Fruit fly (Drosophila melanogaster) whole organism, adult: ENCODE data around the gene CG9444.
"Not testable (repeated sequence)": the region's sequence is repeated elsewhere in the genome, so short reads cannot be mapped to it uniquely, and the experiment has no call there.

Experiments
- CG11617 ChIP-seq: fragments of 200-800 bp; sonication (Bioruptor generic); optimal IDR thresholded peaks from 2 replicates; lab custom pipeline; 2017; ENCODE audit warnings: mild to moderate bottlenecking, missing biosample characterization, missing genetic modification reagents, missing genetic modification characterization
- CG12768 ChIP-seq: fragments of 200-800 bp; sonication (Bioruptor generic); optimal IDR thresholded peaks from 2 replicates; lab custom pipeline; 2017; ENCODE audit warnings: missing biosample characterization, missing genetic modification characterization, mild to moderate bottlenecking, moderate library complexity, missing genetic modification reagents
- CG14711 ChIP-seq: fragments of 200-800 bp; sonication (Bioruptor generic); optimal IDR thresholded peaks from 2 replicates; lab custom pipeline; 2018; ENCODE audit warnings: missing biosample characterization, mild to moderate bottlenecking, missing genetic modification characterization, moderate library complexity
- CG1620 ChIP-seq: fragments of 200-800 bp; sonication (Bioruptor generic); optimal IDR thresholded peaks from 2 replicates; lab custom pipeline; 2016; ENCODE audit warnings: missing biosample characterization, missing genetic modification characterization
- CG33017 ChIP-seq: fragments of 200-800 bp; sonication (Bioruptor generic); optimal IDR thresholded peaks from 2 replicates; lab custom pipeline; 2018; ENCODE audit warnings: missing biosample characterization, mild to moderate bottlenecking, missing genetic modification characterization, moderate library complexity
- CG5204 ChIP-seq: fragments of 200-800 bp; sonication (Bioruptor generic); optimal IDR thresholded peaks from 2 replicates; lab custom pipeline; 2016; ENCODE audit warnings: missing biosample characterization, missing genetic modification characterization
- CG7045 ChIP-seq: fragments of 200-800 bp; sonication (Bioruptor generic); optimal IDR thresholded peaks from 2 replicates; lab custom pipeline; 2017; ENCODE audit warnings: missing biosample characterization, mild to moderate bottlenecking, missing genetic modification characterization
- CG7101 ChIP-seq: fragments of 200-800 bp; sonication (Bioruptor generic); optimal IDR thresholded peaks from 2 replicates; lab custom pipeline; 2018; ENCODE audit warnings: missing biosample characterization, mild to moderate bottlenecking, missing genetic modification characterization, moderate library complexity
- Clk ChIP-seq: fragments of 200-800 bp; sonication (Bioruptor generic); optimal IDR thresholded peaks from 2 replicates; lab custom pipeline; 2017; ENCODE audit warnings: missing biosample characterization, missing genetic modification characterization
- Crg-1 ChIP-seq: fragments of 200-800 bp; sonication (Bioruptor generic); optimal IDR thresholded peaks from 2 replicates; lab custom pipeline; 2016; ENCODE audit warnings: missing biosample characterization, missing genetic modification characterization
- Hr96 ChIP-seq: fragments of 200-800 bp; sonication (Bioruptor generic); optimal IDR thresholded peaks from 2 replicates; lab custom pipeline; 2016; ENCODE audit warnings: missing biosample characterization, missing genetic modification characterization
- Mnt ChIP-seq: fragments of 200-800 bp; sonication (Bioruptor generic); optimal IDR thresholded peaks from 2 replicates; lab custom pipeline; 2016; ENCODE audit warnings: missing biosample characterization, mild to moderate bottlenecking, missing genetic modification characterization
- bab1 ChIP-seq: fragments of 200-800 bp; sonication (Bioruptor generic); optimal IDR thresholded peaks from 3 replicates; lab custom pipeline; 2019; ENCODE audit warnings: missing biosample characterization, mild to moderate bottlenecking, missing genetic modification characterization, moderate library complexity
- cic ChIP-seq: fragments of 200-800 bp; sonication (Bioruptor generic); optimal IDR thresholded peaks from 2 replicates; lab custom pipeline; 2017; ENCODE audit warnings: missing biosample characterization, mild to moderate bottlenecking, missing genetic modification characterization, moderate library complexity
- cnc ChIP-seq, 2 experiments: fragments of >200 bp; optimal IDR thresholded peaks; 2 replicates each; lab custom pipeline; 2017
- kay ChIP-seq: fragments of 200-800 bp; sonication (Bioruptor generic); peaks from one replicate; lab custom pipeline; 2016; ENCODE audit warnings: missing biosample characterization, missing genetic modification characterization, borderline replicate concordance
- ovo ChIP-seq: fragments of 200-800 bp; sonication (Bioruptor generic); optimal IDR thresholded peaks from 2 replicates; lab custom pipeline; 2016; ENCODE audit warnings: missing biosample characterization, missing genetic modification characterization
- pad ChIP-seq: fragments of 200-800 bp; sonication (Bioruptor generic); optimal IDR thresholded peaks from 3 replicates; lab custom pipeline; 2017; ENCODE audit warnings: missing biosample characterization, missing genetic modification characterization, mild to moderate bottlenecking, moderate library complexity, missing genetic modification reagents
- tj ChIP-seq: fragments of 200-800 bp; sonication (Bioruptor generic); optimal IDR thresholded peaks from 3 replicates; lab custom pipeline; 2017; ENCODE audit warnings: missing biosample characterization, mild to moderate bottlenecking, missing genetic modification characterization, moderate library complexity
- toe ChIP-seq: fragments of 200-800 bp; sonication (Bioruptor generic); optimal IDR thresholded peaks from 2 replicates; lab custom pipeline; 2016; ENCODE audit warnings: missing biosample characterization, missing genetic modification characterization

The CG9444 gene

dm6 chr3R:9701148-9701703, 17.2 kb upstream of the CG9444 start:
- TF ChIP-seq CG12768 (GFP tag; lab: Kevin White, UChicago) (peak; percentile 45), cic (GFP tag; lab: Kevin White, UChicago) (peak; percentile 33), CG1620 (peak; percentile 10), CG33017 (tag; lab: Kevin White, UChicago) (no peak), Clk (GFP tag; lab: Kevin White, UChicago) (no peak), Crg-1 (GFP tag; lab: Kevin White, UChicago) (no peak), toe (GFP tag; lab: Kevin White, UChicago) (no peak), CG7101 (tag; lab: Kevin White, UChicago) (no peak)

- no peak for TF ChIP-seq toe (GFP tag; lab: Kevin White, UChicago)
- TF ChIP-seq kay (GFP tag; lab: Kevin White, UChicago): no peak
- TF ChIP-seq CG7045: no peak
- no peak for TF ChIP-seq pad (GFP tag; lab: Kevin White, UChicago)
- no peak for TF ChIP-seq bab1 (GFP tag; lab: Kevin White, UChicago)
- no peak for TF ChIP-seq Crg-1 (GFP tag; lab: Kevin White, UChicago)
- no peak for TF ChIP-seq CG12768 (GFP tag; lab: Kevin White, UChicago)
- no peak for TF ChIP-seq cnc (optimal IDR thresholded peaks at IDR 0.05; lab: Kevin White, UChicago)
- no peak for TF ChIP-seq CG5204 (GFP tag; lab: Kevin White, UChicago)
- no peak for TF ChIP-seq CG11617 (GFP tag; lab: Kevin White, UChicago)
- TF ChIP-seq Mnt (GFP tag; lab: Kevin White, UChicago): no peak
- TF ChIP-seq tj (GFP tag; lab: Kevin White, UChicago): no peak
- no peak for TF ChIP-seq CG7101 (tag; lab: Kevin White, UChicago)
- TF ChIP-seq cic (GFP tag; lab: Kevin White, UChicago): no peak
- no peak for TF ChIP-seq CG33017 (tag; lab: Kevin White, UChicago)
- TF ChIP-seq CG1620: no peak
- no peak for TF ChIP-seq Clk (GFP tag; lab: Kevin White, UChicago)
- TF ChIP-seq CG14711: no peak
These were observed 16.4 kb upstream of the CG9444 start for dm6 chr3R:9700513-9700912.

- no peak for TF ChIP-seq tj (GFP tag; lab: Kevin White, UChicago)
- no peak for TF ChIP-seq CG1620
- TF ChIP-seq CG11617 (GFP tag; lab: Kevin White, UChicago): no peak
- TF ChIP-seq CG7045: no peak
- no peak for TF ChIP-seq CG14711
- no peak for TF ChIP-seq Clk (GFP tag; lab: Kevin White, UChicago)
- TF ChIP-seq CG12768 (GFP tag; lab: Kevin White, UChicago): no peak
These were observed 10.9 kb upstream of the CG9444 start for dm6 chr3R:9694999-9695398.

DNA sequence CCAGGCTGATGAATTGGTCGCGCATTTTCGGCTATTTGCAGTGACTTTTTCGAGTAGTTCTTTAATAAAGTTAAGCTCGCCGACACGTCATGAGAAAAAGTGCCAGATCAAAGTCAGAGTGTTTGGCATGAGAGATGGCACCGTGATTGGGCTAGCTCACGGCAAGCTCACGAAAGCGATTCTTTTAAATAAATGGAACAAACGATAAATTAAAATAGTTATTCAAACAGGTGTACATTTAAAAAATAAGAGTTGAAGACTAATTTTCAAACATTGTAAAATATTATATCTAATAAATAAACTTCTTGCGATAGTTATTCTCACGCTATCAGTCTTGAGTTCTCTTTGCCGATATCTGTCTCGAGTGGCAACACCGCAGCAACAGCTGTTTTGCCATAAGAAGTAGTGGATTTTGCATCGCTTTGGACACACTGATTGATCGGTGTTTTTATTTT, 8.6 kb upstream of the CG9444 start, which contains the start of the genes Unc-115b, p24-2 and CG32939:
TSS of gene Unc-115b (minus strand) at position 101 of the 455 bp plus-strand sequence.
TSS of gene p24-2 (minus strand) at position 120 of the 455 bp plus-strand sequence.
TSS of gene CG32939 (plus strand) at position 405 of the 455 bp plus-strand sequence.
- TF ChIP-seq Clk, Hr96, CG12768 (GFP tag; lab: Kevin White, UChicago): not testable (repeated sequence)

DNA sequence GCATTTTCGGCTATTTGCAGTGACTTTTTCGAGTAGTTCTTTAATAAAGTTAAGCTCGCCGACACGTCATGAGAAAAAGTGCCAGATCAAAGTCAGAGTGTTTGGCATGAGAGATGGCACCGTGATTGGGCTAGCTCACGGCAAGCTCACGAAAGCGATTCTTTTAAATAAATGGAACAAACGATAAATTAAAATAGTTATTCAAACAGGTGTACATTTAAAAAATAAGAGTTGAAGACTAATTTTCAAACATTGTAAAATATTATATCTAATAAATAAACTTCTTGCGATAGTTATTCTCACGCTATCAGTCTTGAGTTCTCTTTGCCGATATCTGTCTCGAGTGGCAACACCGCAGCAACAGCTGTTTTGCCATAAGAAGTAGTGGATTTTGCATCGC, 1.3 kb upstream of the CG9444 start, which contains the start of the genes eca and CG18542:
TSS of gene eca (minus strand) at position 101 of the 400 bp plus-strand sequence.
TSS of gene CG18542 (plus strand) at position 385 of the 400 bp plus-strand sequence.
- TF ChIP-seq tj (GFP tag; lab: Kevin White, UChicago); Hr96 (GFP tag; lab: Kevin White, UChicago); ovo: not testable (repeated sequence)

DNA sequence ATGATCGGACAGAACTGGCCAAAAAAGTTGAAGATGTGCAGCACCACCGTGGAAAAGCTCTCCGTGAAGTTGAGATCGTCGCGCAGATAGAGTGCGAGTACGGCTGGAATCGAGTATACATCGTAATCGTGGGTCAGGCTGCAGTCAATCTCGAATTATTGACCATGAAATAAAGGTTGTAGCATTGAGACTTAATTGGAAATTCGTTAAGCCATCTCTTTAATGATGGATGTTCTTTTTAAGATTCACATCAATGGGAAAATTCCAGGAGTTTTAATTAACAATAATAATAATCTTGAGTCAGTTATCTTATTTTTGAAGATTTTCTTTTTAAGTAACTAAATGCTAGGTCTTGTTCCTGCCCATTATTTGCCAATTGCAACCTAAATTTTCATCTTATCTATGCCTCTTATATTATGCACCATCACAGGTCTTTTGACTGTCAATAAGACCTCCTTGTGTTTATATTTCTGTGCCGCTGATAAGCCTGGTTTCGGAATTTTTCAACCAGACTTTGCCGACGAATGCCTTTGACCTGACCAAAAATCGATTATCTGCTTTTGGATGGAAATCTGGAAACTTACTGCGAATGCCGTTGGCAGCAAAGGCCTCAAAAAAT, 891 bp downstream of the CG9444 start:
- TF ChIP-seq CG14711: no peak
- TF ChIP-seq CG1620: no peak
- TF ChIP-seq CG33017 (tag; lab: Kevin White, UChicago): no peak
- TF ChIP-seq Mnt (GFP tag; lab: Kevin White, UChicago): no peak
- no peak for TF ChIP-seq Hr96 (GFP tag; lab: Kevin White, UChicago)
- no peak for TF ChIP-seq bab1 (GFP tag; lab: Kevin White, UChicago)
- no peak for TF ChIP-seq CG12768 (GFP tag; lab: Kevin White, UChicago)
- no peak for TF ChIP-seq CG7045
- no peak for TF ChIP-seq Crg-1 (GFP tag; lab: Kevin White, UChicago)
- TF ChIP-seq pad (GFP tag; lab: Kevin White, UChicago): no peak
- TF ChIP-seq tj (GFP tag; lab: Kevin White, UChicago): no peak

dm6 chr3R:9679746-9680145, 4.3 kb downstream of the CG9444 start, which contains the start of gene nmdyn-D7:
TSS of gene nmdyn-D7 (plus strand) at chr3R:9679939.
- TF ChIP-seq bab1 (GFP tag; lab: Kevin White, UChicago) (no peak), CG14711 (peak; percentile 89), CG7045 (no peak), CG11617 (GFP tag; lab: Kevin White, UChicago) (no peak), toe (GFP tag; lab: Kevin White, UChicago) (no peak), Crg-1 (GFP tag; lab: Kevin White, UChicago) (no peak)
